Worm (Caenorhabditis elegans) whole organism, L1 larva: ENCODE data around the gene dpy-19.
A peak's percentile ranks its signal among the peaks of the same experiment; 100 is the strongest.

Source experiments
- C16A3.4 ChIP-seq: fragments of 150-350 bp; optimal IDR thresholded peaks from 2 replicates; lab custom pipeline; 2014; ENCODE audit warnings: missing biosample characterization, missing genetic modification characterization
- C34B4.2 ChIP-seq: sonication (generic microtip); optimal IDR thresholded peaks from 2 replicates; lab custom pipeline; 2017; ENCODE audit warnings: mild to moderate bottlenecking, missing genetic modification characterization, missing compliant biosample characterization
- F16B12.6 ChIP-seq: fragments of 150-350 bp; optimal IDR thresholded peaks from 2 replicates; lab custom pipeline; 2014; ENCODE audit warnings: missing biosample characterization, missing genetic modification characterization
- aha-1 ChIP-seq: fragments of 150-350 bp; optimal IDR thresholded peaks from 2 replicates; lab custom pipeline; 2014; ENCODE audit warnings: missing biosample characterization, missing genetic modification characterization
- alr-1 ChIP-seq: fragments of 200-800 bp; sonication (Bioruptor generic); optimal IDR thresholded peaks from 2 replicates; lab custom pipeline; 2018; ENCODE audit warnings: borderline replicate concordance, mild to moderate bottlenecking, missing genetic modification characterization, missing compliant biosample characterization
- aly-2 ChIP-seq: fragments of 150-350 bp; optimal IDR thresholded peaks from 2 replicates; lab custom pipeline; 2014; ENCODE audit warnings: missing biosample characterization, missing genetic modification characterization
- ama-1 ChIP-seq: fragments of 150-350 bp; optimal IDR thresholded peaks from 2 replicates; lab custom pipeline; 2014
- blmp-1 ChIP-seq: fragments of 150-350 bp; optimal IDR thresholded peaks from 2 replicates; lab custom pipeline; 2014; ENCODE audit warnings: missing biosample characterization, missing genetic modification characterization
- ceh-63 ChIP-seq: fragments of 200-800 bp; sonication (Bioruptor generic); optimal IDR thresholded peaks from 2 replicates; lab custom pipeline; 2018; ENCODE audit warnings: mild to moderate bottlenecking, missing genetic modification characterization, missing compliant biosample characterization
- ces-1 ChIP-seq: fragments of 150-350 bp; optimal IDR thresholded peaks from 2 replicates; lab custom pipeline; 2014; ENCODE audit warnings: missing biosample characterization, missing genetic modification reagents, missing genetic modification characterization
- dpl-1 ChIP-seq, 3 experiments: fragments of 150-350 bp in 2 of 3; sonication (generic microtip) in 1 of 3; optimal IDR thresholded peaks; 2 replicates each; lab custom pipeline; 2014 to 2017; ENCODE audit warnings: missing biosample characterization in 3 of 3, missing genetic modification characterization in 3 of 3, missing genetic modification reagents in 3 of 3
- dsc-1 ChIP-seq: sonication (generic microtip); optimal IDR thresholded peaks from 2 replicates; lab custom pipeline; 2016; ENCODE audit warnings: mild to moderate bottlenecking, missing genetic modification characterization, missing compliant biosample characterization
- efl-1 ChIP-seq, 4 experiments: fragments of 150-350 bp; optimal IDR thresholded peaks in 3 of 4; peaks in 1 of 4; 1 replicate in 1 of 4; 2 replicates in 3 of 4; lab custom pipeline; 2014; ENCODE audit warnings: missing biosample characterization in 2 of 4, missing genetic modification characterization in 2 of 4, missing genetic modification reagents in 2 of 4
- egl-27 ChIP-seq, 2 experiments: fragments of 150-350 bp in 1 of 2; sonication (generic microtip); optimal IDR thresholded peaks; 3 replicates each; lab custom pipeline; 2017 to 2018; ENCODE audit warnings: missing biosample characterization in 2 of 2, missing genetic modification characterization in 2 of 2, missing genetic modification reagents in 2 of 2
- elt-3 ChIP-seq, 6 experiments: fragments of 150-350 bp in 1 of 6; sonication (generic microtip); optimal IDR thresholded peaks; 2 replicates each; lab custom pipeline; 2017 to 2018; ENCODE audit warnings: missing biosample characterization in 6 of 6, missing genetic modification characterization in 6 of 6, inconsistent platforms in 1 of 6
- fkh-4 ChIP-seq: sonication (generic microtip); optimal IDR thresholded peaks from 2 replicates; lab custom pipeline; 2016; ENCODE audit warnings: missing compliant biosample characterization, missing genetic modification characterization, borderline replicate concordance
- grh-1 ChIP-seq: fragments of 200-800 bp; sonication (Bioruptor generic); IDR thresholded peaks from 2 replicates; pipeline ENCODE4 v1.3.6; 2022; ENCODE audit warnings: missing genetic modification reagents, missing genetic modification characterization, missing compliant biosample characterization
- hlh-17 ChIP-seq: fragments of 200-800 bp; sonication (Bioruptor generic); optimal IDR thresholded peaks from 2 replicates; lab custom pipeline; 2018; ENCODE audit warnings: missing genetic modification characterization, mild to moderate bottlenecking, missing compliant biosample characterization, moderate library complexity, borderline replicate concordance
- hlh-4 ChIP-seq: sonication (generic microtip); optimal IDR thresholded peaks from 2 replicates; lab custom pipeline; 2016; ENCODE audit warnings: mild to moderate bottlenecking, missing genetic modification characterization, missing compliant biosample characterization
- irx-1 ChIP-seq: sonication (generic microtip); optimal IDR thresholded peaks from 2 replicates; lab custom pipeline; 2016; ENCODE audit warnings: missing genetic modification characterization, missing compliant biosample characterization
- lin-13 ChIP-seq: fragments of 150-350 bp; optimal IDR thresholded peaks from 2 replicates; lab custom pipeline; 2014; ENCODE audit warnings: missing biosample characterization, missing genetic modification reagents, missing genetic modification characterization
- lin-14 ChIP-seq: fragments of 200-800 bp; sonication (Bioruptor generic); optimal IDR thresholded peaks from 2 replicates; lab custom pipeline; 2018; ENCODE audit warnings: mild to moderate bottlenecking, missing genetic modification characterization, moderate library complexity, missing compliant biosample characterization
- lin-15B ChIP-seq: fragments of 150-350 bp; sonication (generic microtip); optimal IDR thresholded peaks from 3 replicates; lab custom pipeline; 2014; ENCODE audit warnings: missing biosample characterization, missing genetic modification characterization
- lin-39 ChIP-seq: fragments of 150-350 bp; optimal IDR thresholded peaks from 2 replicates; lab custom pipeline; 2014; ENCODE audit warnings: missing biosample characterization, missing genetic modification reagents, missing genetic modification characterization
- lsy-2 ChIP-seq, 2 experiments: fragments of 150-350 bp; optimal IDR thresholded peaks; 2 replicates each; lab custom pipeline; 2014; ENCODE audit warnings: missing biosample characterization in 2 of 2, missing genetic modification characterization in 2 of 2
- mab-9 ChIP-seq: fragments of 200-800 bp; sonication (Bioruptor generic); IDR thresholded peaks from 2 replicates; pipeline ENCODE4 v1.3.6; 2022; ENCODE audit warnings: missing genetic modification reagents, missing genetic modification characterization, missing compliant biosample characterization
- mdl-1 ChIP-seq, 2 experiments: fragments of 150-350 bp; optimal IDR thresholded peaks; 2 replicates each; lab custom pipeline; 2014 to 2017; ENCODE audit warnings: missing biosample characterization in 2 of 2, missing genetic modification characterization in 2 of 2, inconsistent platforms in 1 of 2
- mep-1 ChIP-seq: fragments of 150-350 bp; optimal IDR thresholded peaks from 2 replicates; lab custom pipeline; 2014; ENCODE audit warnings: missing biosample characterization, missing genetic modification characterization
- nhr-11 ChIP-seq: fragments of 150-350 bp; optimal IDR thresholded peaks from 2 replicates; lab custom pipeline; 2014; ENCODE audit warnings: missing biosample characterization, missing genetic modification characterization
- nhr-19 ChIP-seq: fragments of 200-800 bp; sonication (Bioruptor generic); conservative IDR thresholded peaks from 2 replicates; pipeline ENCODE4 v1.3.6; 2022; ENCODE audit warnings: missing genetic modification characterization, missing compliant biosample characterization
- nhr-20 ChIP-seq: sonication (generic microtip); optimal IDR thresholded peaks from 2 replicates; lab custom pipeline; 2016; ENCODE audit warnings: mild to moderate bottlenecking, missing genetic modification characterization, missing compliant biosample characterization
- nhr-28 ChIP-seq: fragments of 150-350 bp; optimal IDR thresholded peaks from 2 replicates; lab custom pipeline; 2014; ENCODE audit warnings: missing biosample characterization, missing genetic modification characterization
- nhr-71 ChIP-seq: sonication (generic microtip); optimal IDR thresholded peaks from 2 replicates; lab custom pipeline; 2016; ENCODE audit warnings: mild to moderate bottlenecking, missing genetic modification characterization, moderate library complexity, missing compliant biosample characterization
- nhr-76 ChIP-seq: sonication (generic microtip); optimal IDR thresholded peaks from 2 replicates; lab custom pipeline; 2017; ENCODE audit warnings: missing biosample characterization, missing genetic modification characterization
- nhr-77 ChIP-seq: fragments of 150-350 bp; optimal IDR thresholded peaks from 2 replicates; lab custom pipeline; 2014; ENCODE audit warnings: missing biosample characterization, missing genetic modification characterization
- nhr-84 ChIP-seq: sonication (generic microtip); optimal IDR thresholded peaks from 2 replicates; lab custom pipeline; 2017; ENCODE audit warnings: missing biosample characterization, missing genetic modification characterization
- nhr-85 ChIP-seq: sonication (generic microtip); peaks from one replicate; lab custom pipeline; 2016; ENCODE audit warnings: missing genetic modification characterization, inconsistent platforms, missing compliant biosample characterization
- pag-3 ChIP-seq: sonication (generic microtip); optimal IDR thresholded peaks from 2 replicates; lab custom pipeline; 2017; ENCODE audit warnings: missing genetic modification characterization, mild to moderate bottlenecking, missing compliant biosample characterization, antibody characterized with exemption, borderline replicate concordance; ENCODE audit not compliant: insufficient read depth
- pqm-1 ChIP-seq: sonication (generic microtip); optimal IDR thresholded peaks from 3 replicates; lab custom pipeline; 2017; ENCODE audit warnings: missing biosample characterization, missing genetic modification characterization
- rnt-1 ChIP-seq: sonication (generic microtip); optimal IDR thresholded peaks from 2 replicates; lab custom pipeline; 2016; ENCODE audit warnings: mild to moderate bottlenecking, missing genetic modification characterization, moderate library complexity, missing compliant biosample characterization
- skn-1 ChIP-seq: fragments of 150-350 bp; optimal IDR thresholded peaks from 2 replicates; lab custom pipeline; 2014; ENCODE audit warnings: missing biosample characterization, missing genetic modification characterization
- snpc-4 ChIP-seq: fragments of 150-350 bp; optimal IDR thresholded peaks from 2 replicates; lab custom pipeline; 2014; ENCODE audit warnings: missing biosample characterization, missing genetic modification characterization
- snu-23 ChIP-seq: sonication (generic microtip); optimal IDR thresholded peaks from 2 replicates; lab custom pipeline; 2016; ENCODE audit warnings: missing genetic modification characterization, missing compliant biosample characterization
- sptf-1 ChIP-seq: fragments of 150-350 bp; optimal IDR thresholded peaks from 2 replicates; lab custom pipeline; 2014; ENCODE audit warnings: missing biosample characterization, missing genetic modification characterization
- unc-130 ChIP-seq: fragments of 150-350 bp; optimal IDR thresholded peaks from 2 replicates; lab custom pipeline; 2017; ENCODE audit warnings: missing biosample characterization, missing genetic modification characterization, inconsistent platforms
- unc-30 ChIP-seq: sonication (generic microtip); optimal IDR thresholded peaks from 2 replicates; lab custom pipeline; 2017; ENCODE audit warnings: missing biosample characterization, missing genetic modification characterization
- xbp-1 ChIP-seq: sonication (generic microtip); optimal IDR thresholded peaks from 2 replicates; lab custom pipeline; 2016; ENCODE audit warnings: missing genetic modification characterization, missing compliant biosample characterization
- zip-4 ChIP-seq: fragments of 200-800 bp; sonication (Bioruptor generic); optimal IDR thresholded peaks from 2 replicates; lab custom pipeline; 2018; ENCODE audit warnings: mild to moderate bottlenecking, missing genetic modification characterization, moderate library complexity, missing compliant biosample characterization
- ztf-4 ChIP-seq: fragments of 150-350 bp; optimal IDR thresholded peaks from 2 replicates; lab custom pipeline; 2014; ENCODE audit warnings: missing biosample characterization, missing genetic modification characterization

The dpy-19 gene

ce11 chrIII:8654400-8654980 lies 12.8 kb downstream of the dpy-19 start:
- TF ChIP-seq pqm-1 (tag; lab: Kevin White, UChicago) (no peak), mab-9 (GFP tag; lab: Robert Waterston, UW) (no peak), elt-3 (tag; optimal IDR thresholded peaks at IDR 0.05; lab: Kevin White, UChicago) (peak in 1 of 6 experiments; percentile 24), lin-15B (no peak), lin-14 (GFP tag; lab: Kevin White, UChicago) (peak; percentile 37), snpc-4 (tag; lab: Kevin White, UChicago) (no peak), egl-27 (tag; optimal IDR thresholded peaks at IDR 0.05; lab: Kevin White, UChicago) (no peak), rnt-1 (tag; lab: Kevin White, UChicago) (no peak), snu-23 (GFP tag; lab: Kevin White, UChicago) (peak; percentile 0), sptf-1 (tag; lab: Kevin White, UChicago) (no peak), nhr-71 (tag; lab: Kevin White, UChicago) (peak; percentile 45), pag-3 (tag; lab: Kevin White, UChicago) (peak; percentile 11), hlh-17 (no peak), mep-1 (tag; lab: Kevin White, UChicago) (peak; percentile 6), C34B4.2 (tag; lab: Kevin White, UChicago) (no peak), blmp-1 (peak; percentile 83), dsc-1 (tag; lab: Kevin White, UChicago) (peak; percentile 58), nhr-20 (tag; lab: Kevin White, UChicago) (peak; percentile 18), nhr-19 (no peak), dpl-1 (GFP tag; optimal IDR thresholded peaks at IDR 0.05; lab: Kevin White, UChicago) (peak in 1 of 3 experiments; percentile 25), efl-1 (optimal IDR thresholded peaks at IDR 0.05; lab: Kevin White, UChicago) (no peak), efl-1 (GFP tag; optimal IDR thresholded peaks at IDR 0.05 in 1 of 2; lab: Kevin White, UChicago) (peak in 1 of 2 experiments; percentile 30), unc-130 (tag; lab: Kevin White, UChicago) (peak; percentile 2), nhr-85 (tag; lab: Kevin White, UChicago) (peak; percentile 87), C16A3.4 (tag; lab: Kevin White, UChicago) (no peak), aly-2 (tag; lab: Kevin White, UChicago) (no peak), skn-1 (tag; lab: Kevin White, UChicago) (no peak), lin-13 (GFP tag; lab: Kevin White, UChicago) (no peak), xbp-1 (tag; lab: Kevin White, UChicago) (no peak)
- TF ChIP-seq, all 84 proteins: peak for 13

DNA sequence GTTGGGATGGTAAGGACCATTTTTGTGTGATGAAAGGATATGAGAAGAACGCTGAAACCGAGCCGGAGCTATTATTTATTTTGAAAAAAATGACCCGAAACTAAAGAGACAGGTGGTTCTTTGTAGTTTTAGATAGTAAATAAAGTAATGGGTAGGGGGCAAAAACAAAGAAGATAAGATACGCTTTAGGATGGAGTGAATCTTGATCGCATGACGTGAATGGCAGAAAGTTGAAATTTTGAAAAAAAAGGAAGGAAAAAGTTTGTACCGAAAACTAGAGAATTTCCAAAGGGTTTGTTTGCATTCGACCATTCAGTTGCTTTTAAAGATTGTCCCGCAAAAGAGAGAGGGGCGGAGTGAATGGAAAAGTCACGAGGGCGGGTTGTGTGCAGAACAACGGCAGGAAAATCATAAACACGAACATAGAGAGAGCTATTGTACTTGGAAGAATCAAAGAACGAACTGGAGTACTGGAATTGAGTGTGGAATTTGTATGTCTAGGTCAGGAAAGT lies 13.4 kb downstream of the dpy-19 start, which contains the start of gene F22B7.9:
Gene F22B7.9 (minus strand): TSS at position 51 of the 512 bp plus-strand sequence.
- TF ChIP-seq unc-30 (tag; lab: Kevin White, UChicago), result no peak
- TF ChIP-seq lin-39 (tag; lab: Kevin White, UChicago), result no peak
- TF ChIP-seq efl-1 (optimal IDR thresholded peaks at IDR 0.05; lab: Kevin White, UChicago), result no peak
- TF ChIP-seq efl-1 (GFP tag; optimal IDR thresholded peaks at IDR 0.05 in 1 of 2; lab: Kevin White, UChicago), result peak in 1 of 2 experiments; percentile 16
- no peak for TF ChIP-seq grh-1 (GFP tag; lab: Robert Waterston, UW)
- TF ChIP-seq ztf-4 (tag; lab: Kevin White, UChicago), result no peak
- TF ChIP-seq fkh-4 (tag; lab: Kevin White, UChicago), result no peak
- TF ChIP-seq lin-15B, result no peak
- peak; percentile 4 for TF ChIP-seq nhr-77 (tag; lab: Kevin White, UChicago)
- TF ChIP-seq snpc-4 (tag; lab: Kevin White, UChicago), result no peak
- TF ChIP-seq zip-4, result no peak
- TF ChIP-seq alr-1 (tag; lab: Kevin White, UChicago), result no peak
- TF ChIP-seq nhr-19, result peak; percentile 42
- TF ChIP-seq F16B12.6 (tag; lab: Kevin White, UChicago), result no peak
- no peak for TF ChIP-seq aha-1 (tag; lab: Kevin White, UChicago)
- no peak for TF ChIP-seq blmp-1
- peak in 2 of 6 experiments; percentile 38 to 51 for TF ChIP-seq elt-3 (tag; optimal IDR thresholded peaks at IDR 0.05; lab: Kevin White, UChicago)
- TF ChIP-seq mdl-1 (tag; optimal IDR thresholded peaks at IDR 0.05; lab: Kevin White, UChicago), result peak in 1 of 2 experiments; percentile 53
- TF ChIP-seq nhr-11, result no peak
- TF ChIP-seq nhr-76 (tag; lab: Kevin White, UChicago), result no peak
- no peak for TF ChIP-seq irx-1 (tag; lab: Kevin White, UChicago)
- TF ChIP-seq nhr-20 (tag; lab: Kevin White, UChicago), result peak; percentile 71
- TF ChIP-seq ama-1 (lab: Kevin White, UChicago), result peak; percentile 83
- peak; percentile 26 for TF ChIP-seq lin-14 (GFP tag; lab: Kevin White, UChicago)
- no peak for TF ChIP-seq nhr-84
- TF ChIP-seq lsy-2 (tag; optimal IDR thresholded peaks at IDR 0.05; lab: Kevin White, UChicago), result peak in 1 of 2 experiments; percentile 18
- TF ChIP-seq nhr-28 (tag; lab: Kevin White, UChicago), result no peak
- TF ChIP-seq dpl-1 (GFP tag; optimal IDR thresholded peaks at IDR 0.05; lab: Kevin White, UChicago), result peak in 1 of 3 experiments; percentile 9
- no peak for TF ChIP-seq ceh-63 (GFP tag; lab: Kevin White, UChicago)
- TF ChIP-seq hlh-4 (tag; lab: Kevin White, UChicago), result no peak
- no peak for TF ChIP-seq ces-1 (GFP tag; lab: Kevin White, UChicago)
